Worm (Caenorhabditis elegans): ENCODE measurements around the gene Y55F3AM.13.

ce11 chrIV:1055734-1056133 is 379 bp downstream of the Y55F3AM.13 start:
- TF ChIP-seq tbx-2 (tag; optimal IDR thresholded peaks at IDR 0.05) (no peak), rnt-1 (tag; optimal IDR thresholded peaks at IDR 0.05) (no peak), unc-3 (GFP tag; conservative IDR thresholded peaks at IDR 0.05) (no peak), unc-3 (tag; optimal IDR thresholded peaks at IDR 0.05) (no peak), ceh-31 (tag; optimal IDR thresholded peaks at IDR 0.05) (no peak), pat-9 (tag; optimal IDR thresholded peaks at IDR 0.05) (no peak), hlh-30 (tag; optimal IDR thresholded peaks at IDR 0.05; ENCODE audit: insufficient read depth) (no peak), ama-1 (optimal IDR thresholded peaks at IDR 0.05) (no peak), ztf-16 (tag; optimal IDR thresholded peaks at IDR 0.05) (no peak), zip-5 (tag; optimal IDR thresholded peaks at IDR 0.05) (no peak), unc-55 (GFP tag; optimal IDR thresholded peaks at IDR 0.05) (no peak), hlh-13 (GFP tag; optimal IDR thresholded peaks at IDR 0.05) (no peak), ceh-22 (tag; optimal IDR thresholded peaks at IDR 0.05) (no peak)

Data from whole organism, late embryonic.